Fruit fly (Drosophila melanogaster) whole organism, prepupa: ENCODE results near the gene arm.

ENCODE experiments used
- Blimp-1 ChIP-seq: fragments of 200-800 bp; sonication (Bioruptor generic); optimal IDR thresholded peaks from 3 replicates; lab custom pipeline; 2017; ENCODE audit warnings: missing biosample characterization, missing genetic modification characterization, mild to moderate bottlenecking, moderate library complexity, missing genetic modification reagents
- CG11294 ChIP-seq: fragments of 200-800 bp; sonication (Bioruptor generic); IDR thresholded peaks from 2 replicates; pipeline ENCODE4 v1.3.6; 2022; ENCODE audit warnings: missing biosample characterization, missing genetic modification characterization
- CG11762 ChIP-seq: fragments of 200-800 bp; sonication (Bioruptor generic); optimal IDR thresholded peaks from 3 replicates; lab custom pipeline; 2016; ENCODE audit warnings: missing biosample characterization, missing genetic modification characterization; ENCODE audit not compliant: insufficient read depth
- CG1621 ChIP-seq: fragments of 200-800 bp; sonication (Bioruptor generic); optimal IDR thresholded peaks from 3 replicates; lab custom pipeline; 2018; ENCODE audit warnings: missing biosample characterization, mild to moderate bottlenecking, missing genetic modification characterization
- CG16779 ChIP-seq: fragments of 200-800 bp; sonication (Bioruptor generic); optimal IDR thresholded peaks from 3 replicates; lab custom pipeline; 2017; ENCODE audit warnings: missing biosample characterization, mild to moderate bottlenecking, missing genetic modification characterization
- CG3032 ChIP-seq: fragments of 200-800 bp; optimal IDR thresholded peaks from 2 replicates; lab custom pipeline; 2019; ENCODE audit warnings: missing biosample characterization, mild to moderate bottlenecking, missing genetic modification characterization, moderate library complexity
- CG31627 ChIP-seq: fragments of 200-800 bp; sonication (Bioruptor generic); optimal IDR thresholded peaks from 3 replicates; lab custom pipeline; 2016; ENCODE audit warnings: missing biosample characterization, missing genetic modification characterization
- CG32006 ChIP-seq: fragments of 200-800 bp; sonication (Bioruptor generic); optimal IDR thresholded peaks from 3 replicates; lab custom pipeline; 2017; ENCODE audit warnings: missing biosample characterization, mild to moderate bottlenecking, missing genetic modification characterization
- CG3919 ChIP-seq: fragments of 200-800 bp; sonication (Bioruptor generic); optimal IDR thresholded peaks from 3 replicates; lab custom pipeline; 2016; ENCODE audit warnings: missing biosample characterization, missing genetic modification characterization
- CG6163 ChIP-seq: fragments of 200-800 bp; sonication (Bioruptor generic); IDR thresholded peaks from 3 replicates; pipeline ENCODE4 v1.3.6; 2022; ENCODE audit warnings: missing biosample characterization, missing genetic modification characterization
- CG6276 ChIP-seq: fragments of 200-800 bp; sonication (Bioruptor generic); optimal IDR thresholded peaks from 2 replicates; lab custom pipeline; 2017; ENCODE audit warnings: missing biosample characterization, mild to moderate bottlenecking, missing genetic modification characterization
- CG6808 ChIP-seq: fragments of 200-800 bp; sonication (Bioruptor generic); optimal IDR thresholded peaks from 3 replicates; lab custom pipeline; 2017; ENCODE audit warnings: missing biosample characterization, missing genetic modification characterization, mild to moderate bottlenecking, moderate library complexity, missing genetic modification reagents
- CG6854 ChIP-seq: fragments of 200-800 bp; sonication (Bioruptor generic); optimal IDR thresholded peaks from 2 replicates; lab custom pipeline; 2017; ENCODE audit warnings: missing biosample characterization, mild to moderate bottlenecking, missing genetic modification characterization
- CG7368 ChIP-seq: fragments of 200-800 bp; sonication (Bioruptor generic); optimal IDR thresholded peaks from 3 replicates; lab custom pipeline; 2016; ENCODE audit warnings: missing biosample characterization, missing genetic modification characterization
- CG8119 ChIP-seq: fragments of 200-800 bp; sonication (Bioruptor generic); IDR thresholded peaks from 3 replicates; pipeline ENCODE4 v1.3.6; 2022; ENCODE audit warnings: missing biosample characterization, missing genetic modification characterization
- CG8319 ChIP-seq: fragments of 200-800 bp; sonication (Bioruptor generic); optimal IDR thresholded peaks from 3 replicates; lab custom pipeline; 2016; ENCODE audit warnings: missing biosample characterization, missing genetic modification characterization
- CG8632 ChIP-seq: fragments of 200-800 bp; sonication (Bioruptor generic); optimal IDR thresholded peaks from 3 replicates; lab custom pipeline; 2016; ENCODE audit warnings: missing biosample characterization, missing genetic modification characterization
- CG9139 ChIP-seq: fragments of 200-800 bp; sonication (Bioruptor generic); optimal IDR thresholded peaks from 3 replicates; lab custom pipeline; 2017; ENCODE audit warnings: missing biosample characterization, mild to moderate bottlenecking, missing genetic modification characterization
- Eip75B ChIP-seq: fragments of 200-800 bp; sonication (Bioruptor generic); optimal IDR thresholded peaks from 3 replicates; lab custom pipeline; 2016; ENCODE audit warnings: missing biosample characterization, missing genetic modification characterization
- Eip93F ChIP-seq: fragments of 200-800 bp; sonication (Bioruptor generic); optimal IDR thresholded peaks from 2 replicates; lab custom pipeline; 2016; ENCODE audit warnings: missing biosample characterization, mild to moderate bottlenecking, missing genetic modification characterization
- Ets21C ChIP-seq: fragments of 200-800 bp; sonication (Bioruptor generic); optimal IDR thresholded peaks from 3 replicates; lab custom pipeline; 2016; ENCODE audit warnings: missing biosample characterization, missing genetic modification characterization
- Ets96B ChIP-seq: fragments of 200-800 bp; optimal IDR thresholded peaks from 2 replicates; lab custom pipeline; 2019; ENCODE audit warnings: missing biosample characterization, mild to moderate bottlenecking, missing genetic modification characterization, moderate library complexity
- Gug ChIP-seq: fragments of 200-800 bp; sonication (Bioruptor generic); IDR thresholded peaks from 2 replicates; pipeline ENCODE4 v1.3.6; 2022; ENCODE audit warnings: missing biosample characterization, missing genetic modification characterization
- Hr38 ChIP-seq: sonication (Bioruptor generic); optimal IDR thresholded peaks from 2 replicates; lab custom pipeline; 2016; ENCODE audit warnings: missing biosample characterization, missing genetic modification characterization
- Hr39 ChIP-seq: fragments of 200-800 bp; sonication (Bioruptor generic); optimal IDR thresholded peaks from 2 replicates; lab custom pipeline; 2016; ENCODE audit warnings: missing biosample characterization, missing genetic modification characterization
- Hr4 ChIP-seq: fragments of 200-800 bp; sonication (Bioruptor generic); optimal IDR thresholded peaks from 3 replicates; lab custom pipeline; 2016; ENCODE audit warnings: missing biosample characterization, missing genetic modification characterization
- Lpt ChIP-seq: fragments of 200-800 bp; sonication (Bioruptor generic); optimal IDR thresholded peaks from 3 replicates; lab custom pipeline; 2016; ENCODE audit warnings: missing biosample characterization, missing genetic modification characterization
- Met ChIP-seq: fragments of 200-800 bp; sonication (Bioruptor generic); optimal IDR thresholded peaks from 3 replicates; lab custom pipeline; 2016; ENCODE audit warnings: missing biosample characterization, missing genetic modification characterization
- OdsH ChIP-seq: fragments of 200-800 bp; sonication (Bioruptor generic); optimal IDR thresholded peaks from 3 replicates; lab custom pipeline; 2016; ENCODE audit warnings: missing biosample characterization, missing genetic modification characterization
- Smox ChIP-seq: fragments of 200-800 bp; sonication (Bioruptor generic); optimal IDR thresholded peaks from 3 replicates; lab custom pipeline; 2016; ENCODE audit warnings: missing biosample characterization, missing genetic modification characterization
- Sox102F ChIP-seq: fragments of 200-800 bp; sonication (Bioruptor generic); optimal IDR thresholded peaks from 2 replicates; lab custom pipeline; 2016; ENCODE audit warnings: missing biosample characterization, mild to moderate bottlenecking, missing genetic modification characterization
- Sox14 ChIP-seq: fragments of 200-800 bp; sonication (Bioruptor generic); optimal IDR thresholded peaks from 3 replicates; lab custom pipeline; 2016; ENCODE audit warnings: missing biosample characterization, missing genetic modification characterization
- Sox15 ChIP-seq: fragments of 200-800 bp; sonication (Bioruptor generic); optimal IDR thresholded peaks from 3 replicates; lab custom pipeline; 2016; ENCODE audit warnings: missing biosample characterization, missing genetic modification characterization
- achi ChIP-seq: fragments of 200-800 bp; sonication (Bioruptor generic); optimal IDR thresholded peaks from 3 replicates; lab custom pipeline; 2016; ENCODE audit warnings: missing biosample characterization, missing genetic modification characterization
- acj6 ChIP-seq: fragments of 200-800 bp; sonication (Bioruptor generic); optimal IDR thresholded peaks from 3 replicates; lab custom pipeline; 2016; ENCODE audit warnings: missing biosample characterization, missing genetic modification characterization
- cyc ChIP-seq: fragments of 200-800 bp; sonication (Bioruptor generic); optimal IDR thresholded peaks from 3 replicates; lab custom pipeline; 2016; ENCODE audit warnings: missing biosample characterization, missing genetic modification characterization
- dac ChIP-seq: fragments of 200-800 bp; sonication (Bioruptor generic); optimal IDR thresholded peaks from 2 replicates; lab custom pipeline; 2017; ENCODE audit warnings: missing biosample characterization, mild to moderate bottlenecking, missing genetic modification characterization
- dsx ChIP-seq: fragments of 200-800 bp; optimal IDR thresholded peaks from 3 replicates; lab custom pipeline; 2019; ENCODE audit warnings: missing biosample characterization, mild to moderate bottlenecking, missing genetic modification characterization, moderate library complexity; ENCODE audit not compliant: poor library complexity, severe bottlenecking
- esn ChIP-seq: fragments of 200-800 bp; sonication (Bioruptor generic); optimal IDR thresholded peaks from 2 replicates; lab custom pipeline; 2016; ENCODE audit warnings: missing biosample characterization, mild to moderate bottlenecking, missing genetic modification characterization, moderate library complexity
- fd59A ChIP-seq: fragments of 200-800 bp; sonication (Bioruptor generic); optimal IDR thresholded peaks from 2 replicates; lab custom pipeline; 2017; ENCODE audit warnings: missing biosample characterization, mild to moderate bottlenecking, missing genetic modification characterization, missing genetic modification reagents
- fkh ChIP-seq: fragments of 200-800 bp; sonication (Bioruptor generic); optimal IDR thresholded peaks from 3 replicates; lab custom pipeline; 2017; ENCODE audit warnings: missing biosample characterization, mild to moderate bottlenecking, missing genetic modification characterization, moderate library complexity
- lz ChIP-seq: fragments of 200-800 bp; sonication (Bioruptor generic); optimal IDR thresholded peaks from 3 replicates; lab custom pipeline; 2016; ENCODE audit warnings: missing biosample characterization, missing genetic modification characterization
- salr ChIP-seq, 2 experiments: fragments of 200-800 bp; sonication (Bioruptor generic); optimal IDR thresholded peaks; 3 replicates each; lab custom pipeline; 2016 to 2018; ENCODE audit warnings: missing biosample characterization in 2 of 2, missing genetic modification characterization in 2 of 2, mild to moderate bottlenecking in 1 of 2
- spab ChIP-seq: fragments of 200-800 bp; sonication (Bioruptor generic); optimal IDR thresholded peaks from 2 replicates; lab custom pipeline; 2017; ENCODE audit warnings: missing biosample characterization, mild to moderate bottlenecking, missing genetic modification characterization, missing genetic modification reagents
- ss ChIP-seq, 2 experiments: fragments of 200-800 bp; sonication (Bioruptor generic); optimal IDR thresholded peaks; 2 replicates in 1 of 2; 3 replicates in 1 of 2; lab custom pipeline; 2017 to 2018; ENCODE audit warnings: mild to moderate bottlenecking in 2 of 2, missing biosample characterization in 2 of 2, missing genetic modification characterization in 2 of 2, moderate library complexity in 1 of 2
- svp ChIP-seq: fragments of 200-800 bp; sonication (Bioruptor generic); peaks from one replicate; lab custom pipeline; 2016; ENCODE audit warnings: missing biosample characterization, missing genetic modification characterization
- topi ChIP-seq: fragments of 200-800 bp; sonication (Bioruptor generic); optimal IDR thresholded peaks from 3 replicates; lab custom pipeline; 2016; ENCODE audit warnings: missing biosample characterization, missing genetic modification characterization

Gene arm

dm6 chrX:1880139-1880556 lies 20.3 kb downstream of the arm start, which contains the start of gene Coa8 (continued):
- TF ChIP-seq CG8119 (GFP tag; lab: Robert Waterston, UW), result no peak
- peak; percentile 54 for TF ChIP-seq Hr39 (GFP tag; lab: Kevin White, UChicago)
- TF ChIP-seq Sox14 (GFP tag; lab: Kevin White, UChicago), result peak; percentile 40
- TF ChIP-seq Lpt (GFP tag; lab: Kevin White, UChicago), result no peak
- no peak for TF ChIP-seq fkh (GFP tag; lab: Kevin White, UChicago)
- peak; percentile 45 for TF ChIP-seq acj6
- TF ChIP-seq svp (GFP tag; lab: Kevin White, UChicago), result peak; percentile 14
- TF ChIP-seq Eip75B (GFP tag; lab: Kevin White, UChicago), result no peak
- peak; percentile 41 for TF ChIP-seq CG31627 (GFP tag; lab: Kevin White, UChicago)
- no peak for TF ChIP-seq spab (GFP tag; lab: Kevin White, UChicago)
- no peak for TF ChIP-seq CG6808 (GFP tag; lab: Kevin White, UChicago)
- TF ChIP-seq CG8319 (GFP tag; lab: Kevin White, UChicago), result no peak
- no peak for TF ChIP-seq ss (GFP tag; optimal IDR thresholded peaks at IDR 0.05; lab: Kevin White, UChicago)
- TF ChIP-seq Blimp-1, result no peak
- TF ChIP-seq Eip93F, result no peak
- TF ChIP-seq, all 60 proteins: peak for 23

dm6 chrX:1879606-1880110 lies 20.8 kb downstream of the arm start, which contains the start of gene CG14818:
Gene CG14818, minus strand, starts transcription at chrX:1879774.
- TF ChIP-seq svp (GFP tag; lab: Kevin White, UChicago) (peak; percentile 96), CG3032 (tag; lab: Kevin White, UChicago) (peak; percentile 21), CG6276 (GFP tag; lab: Kevin White, UChicago) (no peak), CG7368 (GFP tag; lab: Kevin White, UChicago) (peak; percentile 18), CG1621 (peak; percentile 45), Hr38 (GFP tag; lab: Kevin White, UChicago) (no peak), OdsH (GFP tag; lab: Kevin White, UChicago) (no peak), CG16779 (tag; lab: Kevin White, UChicago) (no peak), CG11762 (GFP tag; lab: Kevin White, UChicago) (peak; percentile 35), salr (GFP tag; optimal IDR thresholded peaks at IDR 0.05; lab: Kevin White, UChicago) (no peak), acj6 (peak; percentile 53), topi (GFP tag; lab: Kevin White, UChicago) (peak; percentile 71), Sox14 (GFP tag; lab: Kevin White, UChicago) (peak; percentile 55), esn (GFP tag; lab: Kevin White, UChicago) (peak; percentile 69), CG8632 (no peak), Hr39 (GFP tag; lab: Kevin White, UChicago) (peak; percentile 69), lz (GFP tag; lab: Kevin White, UChicago) (peak; percentile 64), CG3919 (GFP tag; lab: Kevin White, UChicago) (peak; percentile 65), Eip75B (GFP tag; lab: Kevin White, UChicago) (no peak), CG8319 (GFP tag; lab: Kevin White, UChicago) (no peak), CG6163 (GFP tag; lab: Robert Waterston, UW) (peak; percentile 66), Sox102F (no peak), cyc (GFP tag; lab: Kevin White, UChicago) (peak; percentile 63), CG6854 (GFP tag; lab: Kevin White, UChicago) (peak; percentile 20), Ets21C (no peak), Gug (GFP tag; lab: Robert Waterston, UW) (peak; percentile 42), achi (peak; percentile 54), Ets96B (tag; lab: Kevin White, UChicago) (no peak), ss (GFP tag; optimal IDR thresholded peaks at IDR 0.05; lab: Kevin White, UChicago) (peak in 1 of 2 experiments; percentile 25), CG32006 (GFP tag; lab: Kevin White, UChicago) (no peak), CG11294 (GFP tag; lab: Robert Waterston, UW) (0 out of 2 replicates have a peak, but pooled peaks have one; percentile 44), Eip93F (no peak), CG8119 (GFP tag; lab: Robert Waterston, UW) (peak; percentile 54; the same call in 2 of the 3 replicates), Met (GFP tag; lab: Kevin White, UChicago) (peak; percentile 73), fkh (GFP tag; lab: Kevin White, UChicago) (no peak), Hr4 (GFP tag; lab: Kevin White, UChicago) (no peak), Sox15 (peak; percentile 63), Smox (GFP tag; lab: Kevin White, UChicago) (peak; percentile 64), CG9139 (no peak), dac (peak; percentile 39), dsx (GFP tag; lab: Kevin White, UChicago) (peak; percentile 17), Blimp-1 (no peak), fd59A (GFP tag; lab: Kevin White, UChicago) (no peak)
